Worm (Caenorhabditis elegans) whole organism, mixed stage, embryonic: ENCODE measurements around the gene ogdh-2.

Experiments
- cnd-1 ChIP-seq: fragments of 200-800 bp; sonication (Bioruptor generic); optimal IDR thresholded peaks from 2 replicates; lab custom pipeline; 2018; ENCODE audit warnings: mild to moderate bottlenecking, missing genetic modification characterization, missing compliant biosample characterization
- ham-2 ChIP-seq: fragments of 200-800 bp; sonication (Bioruptor generic); optimal IDR thresholded peaks from 2 replicates; lab custom pipeline; 2018; ENCODE audit warnings: mild to moderate bottlenecking, missing genetic modification characterization, missing compliant biosample characterization
- nhr-76 ChIP-seq: sonication (generic microtip); optimal IDR thresholded peaks from 2 replicates; lab custom pipeline; 2017; ENCODE audit warnings: missing biosample characterization, missing genetic modification characterization
- pha-4 ChIP-seq: fragments of 150-350 bp; optimal IDR thresholded peaks from 2 replicates; lab custom pipeline; 2018; ENCODE audit warnings: missing biosample characterization, missing genetic modification reagents, missing genetic modification characterization
- snpc-4 ChIP-seq: fragments of 150-350 bp; optimal IDR thresholded peaks from 2 replicates; lab custom pipeline; 2014; ENCODE audit warnings: missing biosample characterization, missing genetic modification characterization

- no peak for TF ChIP-seq nhr-76 (tag; lab: Kevin White, UChicago)
- TF ChIP-seq cnd-1 = no peak
- no peak for TF ChIP-seq pha-4
- no peak for TF ChIP-seq snpc-4 (tag; lab: Kevin White, UChicago)
- TF ChIP-seq ham-2 = no peak
These were observed 32.1 kb upstream of the ogdh-2 start, which contains the start of gene C27A7.5 for ce11 chrV:12162220-12162619.
